Fruit fly (Drosophila melanogaster): ENCODE data around the gene Hpf1.

Hpf1 gene

DNA sequence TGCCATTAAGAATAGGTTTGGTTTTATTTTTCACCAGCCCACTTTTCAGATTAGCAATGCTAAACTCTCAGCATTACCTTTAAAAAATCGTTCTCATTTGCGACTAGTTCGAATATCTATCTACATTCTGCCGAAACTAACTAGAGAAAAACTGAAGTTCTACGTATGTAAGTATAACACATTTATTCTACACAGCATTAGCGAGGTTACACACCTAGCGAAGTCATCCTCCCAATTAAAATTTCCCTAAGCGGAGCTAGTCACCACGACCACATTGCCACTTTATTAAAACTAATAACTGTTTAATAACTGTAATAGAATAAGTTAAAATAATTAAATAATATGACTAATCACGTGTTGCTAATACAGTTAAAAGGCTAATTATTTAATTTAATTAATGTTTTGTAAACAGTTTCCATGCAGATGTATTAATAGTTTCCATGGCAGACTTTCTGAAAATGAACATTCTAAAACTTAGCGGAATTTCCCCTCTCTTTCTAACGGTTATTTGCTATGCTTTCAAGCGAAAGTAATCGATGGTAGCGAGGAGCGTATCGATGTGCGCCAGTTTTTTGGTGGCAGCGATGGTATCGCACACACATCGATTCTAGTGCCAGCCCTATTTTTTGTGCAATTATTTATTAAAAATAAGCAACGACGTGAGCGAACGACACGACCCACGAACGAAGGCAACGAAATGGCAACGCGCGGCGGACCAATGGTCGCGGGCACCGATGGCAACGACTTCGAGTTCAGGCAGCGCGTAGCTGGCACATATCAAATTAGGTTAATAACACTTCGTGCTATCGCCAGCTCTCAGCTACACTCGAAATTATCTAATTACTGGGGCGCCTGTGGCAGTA lies 12.7 kb upstream of the Hpf1 start, which contains the start of gene jagn (continued):
- TF ChIP-seq Rfx (GFP tag; IDR thresholded peaks at IDR 0.05) (peak; percentile 90), odd (GFP tag; optimal IDR thresholded peaks at IDR 0.05) (peak; percentile 30), CG2889 (GFP tag; IDR thresholded peaks at IDR 0.05) (peak; percentile 4; the same call in 1 of the 3 replicates), CG17328 (GFP tag; IDR thresholded peaks at IDR 0.05) (peak; percentile 56), bbx (GFP tag; IDR thresholded peaks at IDR 0.05; ENCODE audit: partially characterized antibody) (peak; percentile 100), klu (GFP tag; IDR thresholded peaks at IDR 0.05) (0 out of 2 replicates have a peak, but pooled peaks have one; percentile 28), E2f1 (GFP tag; IDR thresholded peaks at IDR 0.05) (peak; percentile 58), Hr78 (GFP tag; optimal IDR thresholded peaks at IDR 0.05) (no peak), CG8478 (optimal IDR thresholded peaks at IDR 0.05) (no peak), amos (GFP tag; IDR thresholded peaks at IDR 0.05; ENCODE audit: partially characterized antibody) (peak; percentile 100), disco-r (GFP tag; optimal IDR thresholded peaks at IDR 0.05) (no peak), CHES-1-like (GFP tag; optimal IDR thresholded peaks at IDR 0.05) (peak; percentile 74), Ravus (GFP tag; IDR thresholded peaks at IDR 0.05) (no peak), CG3407 (GFP tag; optimal IDR thresholded peaks at IDR 0.05) (no peak), Sox102F (GFP tag; optimal IDR thresholded peaks at IDR 0.05) (peak; percentile 26), CG12104 (GFP tag; optimal IDR thresholded peaks at IDR 0.05) (peak; percentile 59), ATbp (GFP tag; optimal IDR thresholded peaks at IDR 0.05) (no peak), CG1602 (GFP tag; optimal IDR thresholded peaks at IDR 0.05) (peak; percentile 16), CG6791 (GFP tag; IDR thresholded peaks at IDR 0.05; ENCODE audit: partially characterized antibody) (peak; percentile 100), CG4404 (GFP tag; IDR thresholded peaks at IDR 0.05) (peak; percentile 28; the same call in 1 of the 2 replicates), CG5245 (GFP tag; optimal IDR thresholded peaks at IDR 0.05) (peak; percentile 12), H15 (GFP tag; IDR thresholded peaks at IDR 0.05) (peak; percentile 33; the same call in 1 of the 3 replicates), Nf-YC (tag; optimal IDR thresholded peaks at IDR 0.05) (peak; percentile 50), CG4360 (GFP tag; IDR thresholded peaks at IDR 0.05) (no peak), HLHmδ (GFP tag; optimal IDR thresholded peaks at IDR 0.05) (no peak), Poxn (GFP tag; IDR thresholded peaks at IDR 0.05) (no peak), Gsc (GFP tag; IDR thresholded peaks at IDR 0.05) (no peak), C15 (GFP tag; IDR thresholded peaks at IDR 0.05) (no peak), ttk (GFP tag; IDR thresholded peaks at IDR 0.05) (peak; percentile 58), CG9727 (GFP tag; optimal IDR thresholded peaks at IDR 0.05) (peak; percentile 75), Hand (GFP tag; optimal IDR thresholded peaks at IDR 0.05) (no peak), CG11560 (tag; IDR thresholded peaks at IDR 0.05) (0 out of 3 replicates have a peak, but pooled peaks have one; percentile 38), pan (optimal IDR thresholded peaks at IDR 0.05) (no peak), pan (GFP tag; optimal IDR thresholded peaks at IDR 0.05 in 1 of 2, IDR thresholded peaks at IDR 0.05 in 1 of 2) (peak in 1 of 2 experiments; percentile 63), toy (GFP tag; IDR thresholded peaks at IDR 0.05) (peak; percentile 75), CG7372 (GFP tag; IDR thresholded peaks at IDR 0.05) (peak; percentile 37; the same call in 1 of the 2 replicates), Sry-δ (GFP tag; optimal IDR thresholded peaks at IDR 0.05) (peak; percentile 98), CG17829 (tag; optimal IDR thresholded peaks at IDR 0.05) (peak; percentile 62), CG17912 (GFP tag; optimal IDR thresholded peaks at IDR 0.05) (peak; percentile 54), Ets65A (GFP tag) (peak; percentile 95), Taf1 (GFP tag; IDR thresholded peaks at IDR 0.05) (no peak), CG34376 (GFP tag; optimal IDR thresholded peaks at IDR 0.05) (peak; percentile 59), sim (GFP tag; IDR thresholded peaks at IDR 0.05) (no peak), Ptx1 (GFP tag; IDR thresholded peaks at IDR 0.05) (peak; percentile 63), z (GFP tag; IDR thresholded peaks at IDR 0.05) (no peak), CG42726 (GFP tag; IDR thresholded peaks at IDR 0.05; ENCODE audit: partially characterized antibody) (peak; percentile 100), Ada2b (GFP tag; IDR thresholded peaks at IDR 0.05) (peak; percentile 50; the same call in 1 of the 2 replicates), CG30403 (GFP tag; optimal IDR thresholded peaks at IDR 0.05) (peak; percentile 68), Xbp1 (GFP tag; optimal IDR thresholded peaks at IDR 0.05) (peak; percentile 78), CG2678 (tag; optimal IDR thresholded peaks at IDR 0.05) (no peak)

All from whole organism, embryonic.